Fruit fly (Drosophila melanogaster): ENCODE measurements around the gene Npc1a.
A peak's percentile ranks its signal among the peaks of the same experiment; 100 is the strongest.

Npc1a gene

dm6 chr2L:10220501-10221386, at the start of gene Npc1a, which contains the start of gene Prosalpha6 (continued):
- peak; percentile 71 for TF ChIP-seq row (GFP tag; IDR thresholded peaks at IDR 0.05)
- peak; percentile 7 for TF ChIP-seq CG18476 (GFP tag; optimal IDR thresholded peaks at IDR 0.05)
- no peak for TF ChIP-seq CG4282 (GFP tag; optimal IDR thresholded peaks at IDR 0.05)
- TF ChIP-seq pho (GFP tag; optimal IDR thresholded peaks at IDR 0.05): no peak
- no peak for TF ChIP-seq CrebB (tag; optimal IDR thresholded peaks at IDR 0.05)
- no peak for TF ChIP-seq CG9215 (GFP tag; IDR thresholded peaks at IDR 0.05)
- no peak for TF ChIP-seq CG15479 (GFP tag; optimal IDR thresholded peaks at IDR 0.05)
- peak; percentile 39 for TF ChIP-seq trem (tag; optimal IDR thresholded peaks at IDR 0.05)
- TF ChIP-seq Mrtf (GFP tag; IDR thresholded peaks at IDR 0.05): no peak
- no peak for TF ChIP-seq CG12744 (GFP tag; optimal IDR thresholded peaks at IDR 0.05)
- no peak for TF ChIP-seq cato (GFP tag; optimal IDR thresholded peaks at IDR 0.05; ENCODE audit: borderline replicate concordance)
- TF ChIP-seq ken (GFP tag; IDR thresholded peaks at IDR 0.05): no peak
- 0 out of 2 replicates have a peak, but pooled peaks have one; percentile 27 for TF ChIP-seq nerfin-2 (GFP tag; IDR thresholded peaks at IDR 0.05; ENCODE audit: partially characterized antibody)
- peak; percentile 70 for TF ChIP-seq CG14710 (tag; optimal IDR thresholded peaks at IDR 0.05)
- TF ChIP-seq lab (GFP tag; optimal IDR thresholded peaks at IDR 0.05): no peak
- no peak for TF ChIP-seq CG3838 (GFP tag; optimal IDR thresholded peaks at IDR 0.05)
- no peak for TF ChIP-seq Taf1 (GFP tag; IDR thresholded peaks at IDR 0.05)
- no peak for TF ChIP-seq CG13894 (tag; optimal IDR thresholded peaks at IDR 0.05)
- TF ChIP-seq Vsx1 (GFP tag; optimal IDR thresholded peaks at IDR 0.05): no peak
- TF ChIP-seq sisA (GFP tag; IDR thresholded peaks at IDR 0.05): no peak
- TF ChIP-seq bowl (GFP tag; IDR thresholded peaks at IDR 0.05): no peak
- TF ChIP-seq vvl (GFP tag; IDR thresholded peaks at IDR 0.05): no peak
- peak; percentile 46 for TF ChIP-seq Hsf (GFP tag; optimal IDR thresholded peaks at IDR 0.05)
- no peak for TF ChIP-seq H2.0 (GFP tag; IDR thresholded peaks at IDR 0.05)
- no peak for TF ChIP-seq lbe (GFP tag; optimal IDR thresholded peaks at IDR 0.05)
- no peak for TF ChIP-seq fd3F (GFP tag; optimal IDR thresholded peaks at IDR 0.05)
- TF ChIP-seq CG1233 (GFP tag; optimal IDR thresholded peaks at IDR 0.05): no peak
- TF ChIP-seq grau (tag; optimal IDR thresholded peaks at IDR 0.05): no peak
- TF ChIP-seq Oli (tag; optimal IDR thresholded peaks at IDR 0.05): no peak
- no peak for TF ChIP-seq CHES-1-like (GFP tag; optimal IDR thresholded peaks at IDR 0.05)
- TF ChIP-seq sc (optimal IDR thresholded peaks at IDR 0.05): no peak
- no peak for TF ChIP-seq sc (GFP tag; optimal IDR thresholded peaks at IDR 0.05)
- no peak for TF ChIP-seq CG1602 (GFP tag; optimal IDR thresholded peaks at IDR 0.05)
- no peak for TF ChIP-seq hkb (optimal IDR thresholded peaks at IDR 0.05)
- no peak for TF ChIP-seq hkb (GFP tag; IDR thresholded peaks at IDR 0.05)
- TF ChIP-seq CG13287 (GFP tag; IDR thresholded peaks at IDR 0.05; ENCODE audit: partially characterized antibody): peak; percentile 62
- TF ChIP-seq Jarid2 (GFP tag; optimal IDR thresholded peaks at IDR 0.05): no peak
- TF ChIP-seq Bgb (GFP tag; IDR thresholded peaks at IDR 0.05; ENCODE audit: partially characterized antibody): peak; percentile 62
- TF ChIP-seq kni (GFP tag; optimal IDR thresholded peaks at IDR 0.05): no peak
- TF ChIP-seq CG2889 (GFP tag; IDR thresholded peaks at IDR 0.05): no peak
- TF ChIP-seq Lpt (GFP tag; optimal IDR thresholded peaks at IDR 0.05): no peak
- no peak for TF ChIP-seq esg (GFP tag; conservative IDR thresholded peaks at IDR 0.05)
- TF ChIP-seq CG11560 (tag; IDR thresholded peaks at IDR 0.05): peak; percentile 91; the same call in 2 of the 3 replicates
- TF ChIP-seq Asciz (GFP tag; optimal IDR thresholded peaks at IDR 0.05): no peak
- TF ChIP-seq Tbp (GFP tag; optimal IDR thresholded peaks at IDR 0.05): no peak
- TF ChIP-seq CG15514 (GFP tag; optimal IDR thresholded peaks at IDR 0.05): peak; percentile 16
- no peak for TF ChIP-seq lmd (GFP tag; IDR thresholded peaks at IDR 0.05)
- no peak for TF ChIP-seq aop (GFP tag; IDR thresholded peaks at IDR 0.05)
- no peak for TF ChIP-seq CG32532 (GFP tag; IDR thresholded peaks at IDR 0.05)
- TF ChIP-seq ac (GFP tag; optimal IDR thresholded peaks at IDR 0.05): no peak
